Fruit fly (Drosophila melanogaster): Measurements from ENCODE around the gene CG6729.

Gene CG6729

DNA sequence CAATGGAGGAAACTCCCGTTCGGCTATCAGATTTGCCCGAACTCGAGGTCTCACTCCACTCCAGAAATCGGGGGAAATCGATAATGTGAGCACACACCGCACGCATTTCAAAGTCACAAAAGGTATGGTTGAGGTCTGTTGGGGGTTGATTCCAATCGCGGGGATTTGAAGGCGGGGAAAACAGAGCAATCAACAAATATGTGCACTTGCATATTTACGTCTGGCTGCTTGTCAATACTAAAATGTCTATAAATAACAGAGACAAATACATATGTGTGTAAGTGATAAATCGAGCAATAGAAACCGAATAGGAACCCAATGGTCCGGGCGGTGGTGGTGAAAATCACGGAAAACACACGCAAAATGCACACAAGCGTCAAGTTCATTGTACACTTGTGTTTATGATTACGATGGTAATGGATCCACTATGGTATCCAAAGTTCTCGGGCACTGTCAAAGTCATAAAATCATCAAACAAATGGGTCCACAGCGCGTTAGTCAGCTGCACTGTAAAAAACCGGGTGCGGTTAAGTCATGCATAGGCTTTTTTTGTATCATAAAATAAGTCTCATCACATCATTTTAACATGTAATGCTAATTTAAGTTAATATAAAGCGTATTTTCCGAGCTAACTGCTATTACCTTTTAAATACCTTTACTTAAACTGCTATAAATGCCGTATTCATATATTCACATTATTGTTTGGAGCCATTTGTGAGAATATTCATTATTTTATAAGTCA, 8.3 kb upstream of the CG6729 start (continued):
- TF ChIP-seq CG8924 (tag; optimal IDR thresholded peaks at IDR 0.05): peak; percentile 72
- peak; percentile 81 for TF ChIP-seq CG30431 (GFP tag; optimal IDR thresholded peaks at IDR 0.05)
- peak; percentile 90 for TF ChIP-seq Blimp-1 (GFP tag; optimal IDR thresholded peaks at IDR 0.05)
- TF ChIP-seq Meics (GFP tag; optimal IDR thresholded peaks at IDR 0.05): peak; percentile 63
- TF ChIP-seq CG34422 (GFP tag; IDR thresholded peaks at IDR 0.05): peak; percentile 80
- peak; percentile 59 for TF ChIP-seq CG3281 (GFP tag; optimal IDR thresholded peaks at IDR 0.05)
- no peak for TF ChIP-seq Ravus (GFP tag; IDR thresholded peaks at IDR 0.05)
- TF ChIP-seq CG1832 (GFP tag; optimal IDR thresholded peaks at IDR 0.05): no peak
- peak; percentile 58; the same call in 2 of the 3 replicates for TF ChIP-seq tgo (GFP tag; IDR thresholded peaks at IDR 0.05)
- TF ChIP-seq tx (GFP tag; optimal IDR thresholded peaks at IDR 0.05): peak; percentile 64
- TF ChIP-seq CG4282 (GFP tag; optimal IDR thresholded peaks at IDR 0.05): peak; percentile 74
- 0 out of 2 replicates have a peak, but pooled peaks have one; percentile 36 for TF ChIP-seq CG43689 (GFP tag; IDR thresholded peaks at IDR 0.05)
- peak; percentile 94 for TF ChIP-seq CG33213 (GFP tag; optimal IDR thresholded peaks at IDR 0.05)
- peak; percentile 75 for TF ChIP-seq D19A (tag; optimal IDR thresholded peaks at IDR 0.05)
- peak; percentile 75 for TF ChIP-seq phol (tag; optimal IDR thresholded peaks at IDR 0.05)
- TF ChIP-seq ttk (GFP tag; IDR thresholded peaks at IDR 0.05): peak; percentile 68
- peak; percentile 91 for TF ChIP-seq CG8290 (GFP tag; optimal IDR thresholded peaks at IDR 0.05)
- TF ChIP-seq CG8290 (tag; optimal IDR thresholded peaks at IDR 0.05): peak; percentile 95 to 96
- peak; percentile 94 for TF ChIP-seq CG1233 (GFP tag; optimal IDR thresholded peaks at IDR 0.05)
- peak; percentile 68 for TF ChIP-seq kah (GFP tag; optimal IDR thresholded peaks at IDR 0.05)
- TF ChIP-seq fu2 (GFP tag; optimal IDR thresholded peaks at IDR 0.05): peak; percentile 60
- TF ChIP-seq jigr1 (GFP tag; IDR thresholded peaks at IDR 0.05): no peak
- TF ChIP-seq cg (GFP tag; optimal IDR thresholded peaks at IDR 0.05): peak; percentile 45
- peak; percentile 90 for TF ChIP-seq caup (GFP tag; optimal IDR thresholded peaks at IDR 0.05; ENCODE audit: severe bottlenecking)
- TF ChIP-seq CG7745 (tag; optimal IDR thresholded peaks at IDR 0.05): peak; percentile 93
- TF ChIP-seq CG12236 (GFP tag; optimal IDR thresholded peaks at IDR 0.05): peak; percentile 96
- peak; percentile 83 for TF ChIP-seq CG18599 (GFP tag; optimal IDR thresholded peaks at IDR 0.05)
- TF ChIP-seq CG8281 (tag; optimal IDR thresholded peaks at IDR 0.05): peak; percentile 78
- TF ChIP-seq CG4424 (GFP tag; optimal IDR thresholded peaks at IDR 0.05): peak; percentile 85
- TF ChIP-seq dmrt99B (tag; optimal IDR thresholded peaks at IDR 0.05): peak; percentile 51
- peak; percentile 91 for TF ChIP-seq CG4854 (GFP tag; optimal IDR thresholded peaks at IDR 0.05)
- TF ChIP-seq H2.0 (GFP tag; IDR thresholded peaks at IDR 0.05): peak; percentile 60
- TF ChIP-seq esg (GFP tag; conservative IDR thresholded peaks at IDR 0.05): no peak
- TF ChIP-seq NFAT (GFP tag; IDR thresholded peaks at IDR 0.05): no peak
- peak; percentile 70 for TF ChIP-seq zen (tag; optimal IDR thresholded peaks at IDR 0.05)
- 0 out of 2 replicates have a peak, but pooled peaks have one; percentile 51 for TF ChIP-seq Ptx1 (GFP tag; IDR thresholded peaks at IDR 0.05)
- no peak for TF ChIP-seq inv (GFP tag; IDR thresholded peaks at IDR 0.05; ENCODE audit: partially characterized antibody)
- TF ChIP-seq bab2 (GFP tag; optimal IDR thresholded peaks at IDR 0.05): peak; percentile 98
- TF ChIP-seq Atf3 (GFP tag; optimal IDR thresholded peaks at IDR 0.05): peak; percentile 89
- peak; percentile 69 for TF ChIP-seq CG10274 (GFP tag; optimal IDR thresholded peaks at IDR 0.05)
- TF ChIP-seq aop (GFP tag; IDR thresholded peaks at IDR 0.05): 0 out of 2 replicates have a peak, but pooled peaks have one; percentile 40
- TF ChIP-seq CG3163 (GFP tag; optimal IDR thresholded peaks at IDR 0.05): peak; percentile 72
- TF ChIP-seq tup (GFP tag; optimal IDR thresholded peaks at IDR 0.05): peak; percentile 86
- TF ChIP-seq crp (GFP tag; optimal IDR thresholded peaks at IDR 0.05): peak in 1 of 2 experiments; percentile 62
- no peak for TF ChIP-seq mld (GFP tag; IDR thresholded peaks at IDR 0.05; ENCODE audit: partially characterized antibody)
- peak; percentile 47 for TF ChIP-seq CG10147 (GFP tag; optimal IDR thresholded peaks at IDR 0.05)
- TF ChIP-seq Hr39 (optimal IDR thresholded peaks at IDR 0.05): no peak
- TF ChIP-seq cad (GFP tag; optimal IDR thresholded peaks at IDR 0.05): no peak
- peak; percentile 3 for TF ChIP-seq emc (GFP tag; optimal IDR thresholded peaks at IDR 0.05)

Measured in whole organism, embryonic.